Fruit fly (Drosophila melanogaster): ENCODE data around the gene Root.

dm6 chr3R:24079110-24079509 lies 34.0 kb upstream of the Root start:
- no peak for TF ChIP-seq br (GFP tag; optimal IDR thresholded peaks at IDR 0.05)
- TF ChIP-seq Abd-B (GFP tag; optimal IDR thresholded peaks at IDR 0.05): no peak
